Worm (Caenorhabditis elegans) whole organism, early embryonic: ENCODE results near the gene spe-17.

ENCODE experiments used
- B0310.2 ChIP-seq: sonication (generic microtip); optimal IDR thresholded peaks from 2 replicates; lab custom pipeline; 2016; ENCODE audit warnings: mild to moderate bottlenecking, missing genetic modification characterization, missing compliant biosample characterization
- F13C5.2 ChIP-seq: sonication (generic microtip); optimal IDR thresholded peaks from 2 replicates; lab custom pipeline; 2017; ENCODE audit warnings: mild to moderate bottlenecking, missing genetic modification characterization, inconsistent platforms, missing compliant biosample characterization
- aly-1 ChIP-seq: sonication (generic microtip); optimal IDR thresholded peaks from 2 replicates; lab custom pipeline; 2016; ENCODE audit warnings: missing genetic modification characterization, missing compliant biosample characterization
- ama-1 ChIP-seq: fragments of 150-350 bp; optimal IDR thresholded peaks from 2 replicates; lab custom pipeline; 2014
- ceh-36 ChIP-seq: sonication (generic microtip); optimal IDR thresholded peaks from 2 replicates; lab custom pipeline; 2016; ENCODE audit warnings: missing genetic modification characterization, inconsistent platforms, missing compliant biosample characterization
- ets-7 ChIP-seq: sonication (generic microtip); optimal IDR thresholded peaks from 2 replicates; lab custom pipeline; 2016; ENCODE audit warnings: missing genotype, missing genetic modification characterization, missing compliant biosample characterization
- flt-1 ChIP-seq: fragments of 200-800 bp; sonication (Bioruptor generic); IDR thresholded peaks from 2 replicates; pipeline ENCODE4 v1.3.6; 2022; ENCODE audit warnings: missing genetic modification characterization, missing compliant biosample characterization
- hmbx-1 ChIP-seq: sonication (generic microtip); optimal IDR thresholded peaks from 2 replicates; lab custom pipeline; 2016; ENCODE audit warnings: mild to moderate bottlenecking, missing genetic modification characterization, missing compliant biosample characterization
- hmg-4 ChIP-seq: fragments of 200-800 bp; sonication (Bioruptor generic); optimal IDR thresholded peaks from 2 replicates; lab custom pipeline; 2018; ENCODE audit warnings: mild to moderate bottlenecking, missing genetic modification characterization, missing compliant biosample characterization
- pes-1 ChIP-seq: fragments of 200-800 bp; sonication (Bioruptor generic); IDR thresholded peaks from 2 replicates; pipeline ENCODE4 v1.3.6; 2022; ENCODE audit warnings: missing genetic modification reagents, missing genetic modification characterization, missing compliant biosample characterization
- scrt-1 ChIP-seq: fragments of 200-800 bp; sonication (Bioruptor generic); IDR thresholded peaks from 2 replicates; pipeline ENCODE4 v1.3.6; 2022; ENCODE audit warnings: missing genetic modification characterization, missing compliant biosample characterization
- sea-1 ChIP-seq: fragments of 200-800 bp; sonication (Bioruptor generic); conservative IDR thresholded peaks from 2 replicates; pipeline ENCODE4 v1.3.6; 2022; ENCODE audit warnings: missing genetic modification characterization, missing compliant biosample characterization
- tra-4 ChIP-seq: sonication (generic microtip); optimal IDR thresholded peaks from 2 replicates; lab custom pipeline; 2017; ENCODE audit warnings: missing genetic modification characterization, missing compliant biosample characterization

DNA sequence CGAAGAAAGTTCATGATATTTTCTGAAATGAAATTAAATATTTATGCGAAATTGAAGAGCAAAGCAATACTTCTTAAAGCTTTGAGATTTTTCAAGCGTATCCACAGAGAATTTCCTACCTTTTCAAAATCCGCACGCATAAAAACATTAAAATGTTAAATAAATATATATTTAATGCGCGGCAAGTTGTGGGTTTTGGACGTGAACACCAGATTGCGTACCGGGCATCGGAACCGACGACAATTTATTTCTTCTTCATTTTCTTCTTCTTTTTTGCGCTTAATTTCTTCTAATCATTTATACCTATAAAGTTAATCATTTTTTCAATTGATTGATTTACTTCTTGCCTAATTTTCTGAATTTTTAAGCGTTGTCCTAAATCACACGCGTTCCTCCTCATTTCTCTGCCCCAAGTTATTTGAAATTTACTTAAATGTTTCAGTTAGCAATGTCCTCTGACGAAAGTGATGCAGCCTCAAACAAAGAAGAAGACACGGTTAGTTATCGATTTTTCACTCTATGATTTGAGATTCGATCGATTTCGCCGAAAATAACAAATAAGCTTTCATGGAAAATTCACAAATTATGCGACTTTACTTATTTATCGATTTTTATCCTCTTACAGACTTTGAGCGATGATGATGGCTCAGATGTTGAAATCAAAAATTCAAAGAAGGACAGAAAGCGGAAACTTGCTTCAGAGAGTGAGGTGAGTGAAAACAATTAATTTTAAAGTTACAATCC is 38.0 kb downstream of the spe-17 start, which contains the start of the genes bre-5 and spt-5:
- TF ChIP-seq B0310.2 (tag; lab: Kevin White, UChicago) (no peak), pes-1 (no peak), ama-1 (lab: Kevin White, UChicago) (no peak), hmbx-1 (tag; lab: Kevin White, UChicago) (no peak), F13C5.2 (tag; lab: Kevin White, UChicago) (no peak), tra-4 (tag; lab: Kevin White, UChicago) (no peak), scrt-1 (GFP tag; lab: Robert Waterston, UW) (no peak), ets-7 (no peak), ceh-36 (tag; lab: Kevin White, UChicago) (no peak), aly-1 (tag; lab: Kevin White, UChicago) (no peak), flt-1 (GFP tag; lab: Robert Waterston, UW) (no peak), sea-1 (GFP tag; lab: Robert Waterston, UW) (no peak), hmg-4 (GFP tag; lab: Kevin White, UChicago) (no peak)
